Worm (Caenorhabditis elegans): ENCODE measurements around the gene mig-38.
A peak's percentile ranks its signal among the peaks of the same experiment; 100 is the strongest.

DNA sequence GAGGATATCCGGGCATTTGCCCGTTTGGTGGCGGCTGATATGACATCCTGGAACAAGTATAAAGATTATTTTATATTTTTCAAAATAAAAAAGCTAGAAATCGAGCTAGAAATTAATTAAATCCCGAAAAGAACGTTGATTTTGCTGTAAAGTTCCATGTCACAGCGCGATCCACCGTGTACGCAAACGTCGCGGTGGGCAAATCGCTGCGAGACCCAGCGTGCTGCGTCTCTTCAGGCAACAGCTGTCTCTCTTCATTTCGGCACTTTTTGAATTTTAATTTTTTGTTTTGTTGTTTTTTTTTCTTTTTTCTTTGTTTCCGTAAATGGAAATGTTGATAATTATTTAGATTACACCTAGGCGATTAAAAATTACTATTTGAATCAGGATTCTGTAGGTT, 27.9 kb upstream of the mig-38 start, which contains the start of gene sec-24.1:
- TF ChIP-seq pax-1 (tag; optimal IDR thresholded peaks at IDR 0.05) (peak; percentile 13), elt-2 (tag; optimal IDR thresholded peaks at IDR 0.05) (no peak)
